1 fruit fly cellular context compared by ENCODE assay signal in the genomic region with DNA sequence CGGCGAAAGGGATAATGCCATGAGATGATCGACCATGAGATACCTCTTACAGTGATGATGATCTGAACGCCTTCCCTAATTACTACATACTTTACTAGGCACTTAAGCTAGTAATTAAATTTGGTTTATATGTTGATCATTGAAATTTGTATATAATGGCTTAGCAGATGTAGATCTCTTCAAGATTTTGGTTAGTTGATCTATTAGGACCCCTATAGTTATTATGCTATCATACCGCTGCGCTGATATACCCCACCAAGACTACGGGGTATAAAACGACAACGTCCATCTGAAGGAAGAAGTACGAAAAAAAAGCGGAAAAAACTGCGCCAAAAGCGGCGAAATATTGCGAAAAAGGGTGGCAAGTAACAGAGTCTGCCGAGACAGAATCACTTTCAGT.
TF ChIP-seq lines count a peak whose summit lies in the region.

No protein-coding gene starts in this region.

TF ChIP-seq in whole organism, embryonic, 481 proteins besides CTCF, POLR2A, EP300 and RAD21 (continued from another document and continues in another):
- TF ChIP-seq Doc3 (GFP tag; IDR thresholded peaks at IDR 0.05; lab: Robert Waterston, UW; ENCODE audit: partially characterized antibody) (no peak), CG3281 (GFP tag; optimal IDR thresholded peaks at IDR 0.05; lab: Kevin White, UChicago) (no peak), cad (GFP tag; optimal IDR thresholded peaks at IDR 0.05; lab: Kevin White, UChicago) (no peak), CG13894 (tag; optimal IDR thresholded peaks at IDR 0.05; lab: Kevin White, UChicago) (no peak), CG14050 (GFP tag; IDR thresholded peaks at IDR 0.05; lab: Robert Waterston, UW) (no peak), Opbp (GFP tag; IDR thresholded peaks at IDR 0.05; lab: Robert Waterston, UW; ENCODE audit: partially characterized antibody) (no peak), zen2 (GFP tag; IDR thresholded peaks at IDR 0.05; lab: Robert Waterston, UW; ENCODE audit: partially characterized antibody) (no peak), CG13287 (GFP tag; IDR thresholded peaks at IDR 0.05; lab: Robert Waterston, UW; ENCODE audit: partially characterized antibody) (no peak), her (GFP tag; optimal IDR thresholded peaks at IDR 0.05; lab: Kevin White, UChicago) (no peak), CG6765 (GFP tag; optimal IDR thresholded peaks at IDR 0.05; lab: Kevin White, UChicago) (no peak), hbn (GFP tag; IDR thresholded peaks at IDR 0.05; lab: Robert Waterston, UW; ENCODE audit: partially characterized antibody) (no peak), CG16863 (GFP tag; optimal IDR thresholded peaks at IDR 0.05; lab: Kevin White, UChicago) (no peak), Kr (GFP tag; optimal IDR thresholded peaks at IDR 0.05; lab: Kevin White, UChicago) (no peak), CG11723 (GFP tag; optimal IDR thresholded peaks at IDR 0.05; lab: Kevin White, UChicago) (no peak), ind (GFP tag; optimal IDR thresholded peaks at IDR 0.05; lab: Kevin White, UChicago) (no peak), Meics (GFP tag; optimal IDR thresholded peaks at IDR 0.05; lab: Kevin White, UChicago) (no peak), kay (GFP tag; optimal IDR thresholded peaks at IDR 0.05; lab: Kevin White, UChicago) (no peak), Gsc (GFP tag; IDR thresholded peaks at IDR 0.05; lab: Robert Waterston, UW) (no peak), HLH4C (GFP tag; IDR thresholded peaks at IDR 0.05; lab: Robert Waterston, UW; ENCODE audit: partially characterized antibody) (no peak), Sox100B (GFP tag; optimal IDR thresholded peaks at IDR 0.05; lab: Kevin White, UChicago) (peak; percentile 12), lmd (GFP tag; IDR thresholded peaks at IDR 0.05; lab: Robert Waterston, UW) (no peak), Gug (GFP tag; IDR thresholded peaks at IDR 0.05; lab: Robert Waterston, UW) (no peak), klu (GFP tag; IDR thresholded peaks at IDR 0.05; lab: Robert Waterston, UW) (no peak), CG6254 (GFP tag; optimal IDR thresholded peaks at IDR 0.05; lab: Kevin White, UChicago) (no peak), Aef1 (GFP tag; IDR thresholded peaks at IDR 0.05; lab: Robert Waterston, UW) (no peak), en (GFP tag; optimal IDR thresholded peaks at IDR 0.05; lab: Kevin White, UChicago) (no peak), CG1832 (GFP tag; optimal IDR thresholded peaks at IDR 0.05; lab: Kevin White, UChicago) (no peak), vfl (GFP tag; optimal IDR thresholded peaks at IDR 0.05; lab: Kevin White, UChicago) (no peak), trem (tag; optimal IDR thresholded peaks at IDR 0.05; lab: Kevin White, UChicago) (peak; percentile 33), sim (GFP tag; IDR thresholded peaks at IDR 0.05; lab: Robert Waterston, UW) (no peak), NC2α (GFP tag; optimal IDR thresholded peaks at IDR 0.05; lab: Kevin White, UChicago) (no peak), ara (GFP tag; IDR thresholded peaks at IDR 0.05; lab: Robert Waterston, UW) (no peak), Dfd (GFP tag; optimal IDR thresholded peaks at IDR 0.05; lab: Kevin White, UChicago) (no peak), Nf-YC (tag; optimal IDR thresholded peaks at IDR 0.05; lab: Kevin White, UChicago) (no peak), tio (GFP tag; optimal IDR thresholded peaks at IDR 0.05; lab: Kevin White, UChicago) (no peak), row (GFP tag; IDR thresholded peaks at IDR 0.05; lab: Robert Waterston, UW) (peak; percentile 53), CG11560 (tag; IDR thresholded peaks at IDR 0.05; lab: Robert Waterston, UW) (no peak), crol (GFP tag; IDR thresholded peaks at IDR 0.05; lab: Robert Waterston, UW) (no peak), CG1792 (GFP tag; optimal IDR thresholded peaks at IDR 0.05; lab: Kevin White, UChicago) (no peak), dysf (GFP tag; IDR thresholded peaks at IDR 0.05; lab: Robert Waterston, UW) (no peak), CG11247 (GFP tag; IDR thresholded peaks at IDR 0.05; lab: Robert Waterston, UW) (no peak), CG10321 (GFP tag; IDR thresholded peaks at IDR 0.05; lab: Robert Waterston, UW) (no peak), pros (GFP tag; optimal IDR thresholded peaks at IDR 0.05; lab: Kevin White, UChicago) (no peak), CG4424 (GFP tag; optimal IDR thresholded peaks at IDR 0.05; lab: Kevin White, UChicago) (peak; percentile 48), shn (GFP tag; optimal IDR thresholded peaks at IDR 0.05; lab: Kevin White, UChicago) (no peak), CG7963 (GFP tag; IDR thresholded peaks at IDR 0.05; lab: Robert Waterston, UW; ENCODE audit: partially characterized antibody) (no peak), Ptx1 (GFP tag; IDR thresholded peaks at IDR 0.05; lab: Robert Waterston, UW) (no peak), CG17829 (tag; optimal IDR thresholded peaks at IDR 0.05; lab: Kevin White, UChicago) (peak; percentile 57), Spps (tag; optimal IDR thresholded peaks at IDR 0.05; lab: Kevin White, UChicago) (no peak), CG18599 (GFP tag; optimal IDR thresholded peaks at IDR 0.05; lab: Kevin White, UChicago) (peak; percentile 40), sqz (GFP tag; optimal IDR thresholded peaks at IDR 0.05; lab: Kevin White, UChicago) (peak; percentile 27), emc (GFP tag; optimal IDR thresholded peaks at IDR 0.05; lab: Kevin White, UChicago) (no peak), CG34422 (GFP tag; IDR thresholded peaks at IDR 0.05; lab: Robert Waterston, UW) (no peak), Jarid2 (GFP tag; optimal IDR thresholded peaks at IDR 0.05; lab: Kevin White, UChicago) (no peak), Dad (GFP tag; optimal IDR thresholded peaks at IDR 0.05; lab: Kevin White, UChicago) (no peak), Elba2 (GFP tag; optimal IDR thresholded peaks at IDR 0.05; lab: Kevin White, UChicago) (no peak), D (optimal IDR thresholded peaks at IDR 0.05; lab: Kevin White, UChicago) (no peak), D (GFP tag; optimal IDR thresholded peaks at IDR 0.05; lab: Kevin White, UChicago) (peak; percentile 51), nom (GFP tag; optimal IDR thresholded peaks at IDR 0.05; lab: Kevin White, UChicago) (peak; percentile 9), CG8388 (GFP tag; optimal IDR thresholded peaks at IDR 0.05; lab: Kevin White, UChicago) (no peak), CG12744 (GFP tag; optimal IDR thresholded peaks at IDR 0.05; lab: Kevin White, UChicago) (no peak), CG17385 (GFP tag; optimal IDR thresholded peaks at IDR 0.05; lab: Kevin White, UChicago) (no peak), sisA (GFP tag; IDR thresholded peaks at IDR 0.05; lab: Robert Waterston, UW) (no peak), NK7.1 (GFP tag; optimal IDR thresholded peaks at IDR 0.05; lab: Kevin White, UChicago) (no peak), CG14860 (GFP tag; IDR thresholded peaks at IDR 0.05; lab: Robert Waterston, UW; ENCODE audit: partially characterized antibody) (no peak), stc (GFP tag; IDR thresholded peaks at IDR 0.05; lab: Robert Waterston, UW) (no peak), ATbp (GFP tag; optimal IDR thresholded peaks at IDR 0.05; lab: Kevin White, UChicago) (no peak), lilli (GFP tag; optimal IDR thresholded peaks at IDR 0.05; lab: Kevin White, UChicago) (no peak), pita (GFP tag; optimal IDR thresholded peaks at IDR 0.05; lab: Kevin White, UChicago) (no peak), Atf3 (GFP tag; optimal IDR thresholded peaks at IDR 0.05; lab: Kevin White, UChicago) (no peak), CG17912 (GFP tag; optimal IDR thresholded peaks at IDR 0.05; lab: Kevin White, UChicago) (no peak), disco-r (GFP tag; optimal IDR thresholded peaks at IDR 0.05; lab: Kevin White, UChicago) (no peak), gcm2 (GFP tag; optimal IDR thresholded peaks at IDR 0.05; lab: Kevin White, UChicago) (no peak), eve (GFP tag; optimal IDR thresholded peaks at IDR 0.05; lab: Kevin White, UChicago) (no peak), Xbp1 (GFP tag; optimal IDR thresholded peaks at IDR 0.05; lab: Kevin White, UChicago) (peak; percentile 8), CG1602 (GFP tag; optimal IDR thresholded peaks at IDR 0.05; lab: Kevin White, UChicago) (no peak), Tbp (GFP tag; optimal IDR thresholded peaks at IDR 0.05; lab: Kevin White, UChicago) (no peak), yki (optimal IDR thresholded peaks at IDR 0.05; lab: Kevin White, UChicago) (no peak), CG15696 (tag; optimal IDR thresholded peaks at IDR 0.05; lab: Kevin White, UChicago) (peak; percentile 66), CG2116 (GFP tag; optimal IDR thresholded peaks at IDR 0.05; lab: Kevin White, UChicago) (no peak), HHEX (GFP tag; optimal IDR thresholded peaks at IDR 0.05; lab: Kevin White, UChicago) (no peak), wdn (GFP tag; IDR thresholded peaks at IDR 0.05; lab: Robert Waterston, UW) (no peak), CG4707 (GFP tag; optimal IDR thresholded peaks at IDR 0.05; lab: Kevin White, UChicago) (no peak), CG9215 (GFP tag; IDR thresholded peaks at IDR 0.05; lab: Robert Waterston, UW) (no peak), CG4404 (GFP tag; IDR thresholded peaks at IDR 0.05; lab: Robert Waterston, UW) (peak; percentile 55), NFAT (GFP tag; IDR thresholded peaks at IDR 0.05; lab: Robert Waterston, UW) (no peak), btn (GFP tag; optimal IDR thresholded peaks at IDR 0.05; lab: Kevin White, UChicago) (no peak), kni (GFP tag; optimal IDR thresholded peaks at IDR 0.05; lab: Kevin White, UChicago) (no peak), CG13296 (GFP tag; optimal IDR thresholded peaks at IDR 0.05; lab: Kevin White, UChicago) (no peak), eyg (GFP tag; optimal IDR thresholded peaks at IDR 0.05; lab: Kevin White, UChicago) (no peak), CG14965 (GFP tag; optimal IDR thresholded peaks at IDR 0.05; lab: Kevin White, UChicago; ENCODE audit: borderline replicate concordance) (no peak), gfzf (GFP tag; optimal IDR thresholded peaks at IDR 0.05; lab: Kevin White, UChicago) (no peak), CG42726 (GFP tag; IDR thresholded peaks at IDR 0.05; lab: Robert Waterston, UW; ENCODE audit: partially characterized antibody) (no peak), ac (GFP tag; optimal IDR thresholded peaks at IDR 0.05; lab: Kevin White, UChicago) (no peak), Hmr (GFP tag; optimal IDR thresholded peaks at IDR 0.05; lab: Kevin White, UChicago) (no peak), ase (GFP tag; IDR thresholded peaks at IDR 0.05; lab: Robert Waterston, UW) (no peak), Fer3 (tag; optimal IDR thresholded peaks at IDR 0.05; lab: Kevin White, UChicago) (no peak), CG17361 (GFP tag; IDR thresholded peaks at IDR 0.05; lab: Robert Waterston, UW) (peak; percentile 61), CG30431 (GFP tag; optimal IDR thresholded peaks at IDR 0.05; lab: Kevin White, UChicago) (peak; percentile 15), CG13624 (GFP tag; optimal IDR thresholded peaks at IDR 0.05; lab: Kevin White, UChicago) (no peak), jing (GFP tag; optimal IDR thresholded peaks at IDR 0.05; lab: Kevin White, UChicago) (no peak), ftz-f1 (GFP tag; optimal IDR thresholded peaks at IDR 0.05; lab: Kevin White, UChicago) (no peak), dimm (GFP tag; IDR thresholded peaks at IDR 0.05; lab: Robert Waterston, UW) (no peak), Atf-2 (GFP tag; optimal IDR thresholded peaks at IDR 0.05; lab: Kevin White, UChicago) (peak; percentile 3), CG17186 (GFP tag; optimal IDR thresholded peaks at IDR 0.05; lab: Kevin White, UChicago) (no peak), wor (GFP tag; IDR thresholded peaks at IDR 0.05; lab: Robert Waterston, UW) (no peak), CG12104 (GFP tag; optimal IDR thresholded peaks at IDR 0.05; lab: Kevin White, UChicago) (no peak), CG10979 (tag; optimal IDR thresholded peaks at IDR 0.05; lab: Kevin White, UChicago) (peak; percentile 71), mam (GFP tag; optimal IDR thresholded peaks at IDR 0.05; lab: Kevin White, UChicago) (no peak), nerfin-2 (GFP tag; IDR thresholded peaks at IDR 0.05; lab: Robert Waterston, UW; ENCODE audit: partially characterized antibody) (no peak), CG31388 (GFP tag; optimal IDR thresholded peaks at IDR 0.05; lab: Kevin White, UChicago) (no peak), al (GFP tag; IDR thresholded peaks at IDR 0.05; lab: Robert Waterston, UW) (no peak), B-H1 (GFP tag; IDR thresholded peaks at IDR 0.05; lab: Robert Waterston, UW) (no peak), fd64A (GFP tag; optimal IDR thresholded peaks at IDR 0.05; lab: Kevin White, UChicago) (no peak), psq (GFP tag; optimal IDR thresholded peaks at IDR 0.05; lab: Kevin White, UChicago) (no peak), cato (GFP tag; optimal IDR thresholded peaks at IDR 0.05; lab: Kevin White, UChicago; ENCODE audit: borderline replicate concordance) (no peak), tx (GFP tag; optimal IDR thresholded peaks at IDR 0.05; lab: Kevin White, UChicago) (no peak), PHDP (tag; optimal IDR thresholded peaks at IDR 0.05; lab: Kevin White, UChicago) (no peak), CG10366 (GFP tag; IDR thresholded peaks at IDR 0.05; lab: Robert Waterston, UW) (no peak), gsb-n (tag; optimal IDR thresholded peaks at IDR 0.05; lab: Kevin White, UChicago) (no peak), CG12391 (tag; optimal IDR thresholded peaks at IDR 0.05; lab: Kevin White, UChicago) (peak; percentile 15), CG6813 (GFP tag; optimal IDR thresholded peaks at IDR 0.05; lab: Kevin White, UChicago) (no peak), Mes4 (GFP tag; optimal IDR thresholded peaks at IDR 0.05; lab: Kevin White, UChicago) (no peak), gce (GFP tag; IDR thresholded peaks at IDR 0.05; lab: Robert Waterston, UW) (no peak), CG34224 (GFP tag; IDR thresholded peaks at IDR 0.05; lab: Robert Waterston, UW; ENCODE audit: partially characterized antibody) (no peak), hb (GFP tag; IDR thresholded peaks at IDR 0.05; lab: Robert Waterston, UW; ENCODE audit: partially characterized antibody) (no peak), br (optimal IDR thresholded peaks at IDR 0.05; lab: Kevin White, UChicago) (no peak), pum (GFP tag; optimal IDR thresholded peaks at IDR 0.05; lab: Kevin White, UChicago) (no peak), CG11504 (tag; optimal IDR thresholded peaks at IDR 0.05; lab: Kevin White, UChicago) (peak; percentile 53), CG4730 (GFP tag; IDR thresholded peaks at IDR 0.05; lab: Robert Waterston, UW) (no peak), CG11398 (GFP tag; optimal IDR thresholded peaks at IDR 0.05; lab: Kevin White, UChicago) (no peak), Fer2 (tag; optimal IDR thresholded peaks at IDR 0.05; lab: Kevin White, UChicago) (no peak), Myb (GFP tag; optimal IDR thresholded peaks at IDR 0.05; lab: Kevin White, UChicago) (no peak), Hsf (GFP tag; optimal IDR thresholded peaks at IDR 0.05; lab: Kevin White, UChicago) (no peak)
